Fruit fly (Drosophila melanogaster): ENCODE results near the gene CG31816.

DNA sequence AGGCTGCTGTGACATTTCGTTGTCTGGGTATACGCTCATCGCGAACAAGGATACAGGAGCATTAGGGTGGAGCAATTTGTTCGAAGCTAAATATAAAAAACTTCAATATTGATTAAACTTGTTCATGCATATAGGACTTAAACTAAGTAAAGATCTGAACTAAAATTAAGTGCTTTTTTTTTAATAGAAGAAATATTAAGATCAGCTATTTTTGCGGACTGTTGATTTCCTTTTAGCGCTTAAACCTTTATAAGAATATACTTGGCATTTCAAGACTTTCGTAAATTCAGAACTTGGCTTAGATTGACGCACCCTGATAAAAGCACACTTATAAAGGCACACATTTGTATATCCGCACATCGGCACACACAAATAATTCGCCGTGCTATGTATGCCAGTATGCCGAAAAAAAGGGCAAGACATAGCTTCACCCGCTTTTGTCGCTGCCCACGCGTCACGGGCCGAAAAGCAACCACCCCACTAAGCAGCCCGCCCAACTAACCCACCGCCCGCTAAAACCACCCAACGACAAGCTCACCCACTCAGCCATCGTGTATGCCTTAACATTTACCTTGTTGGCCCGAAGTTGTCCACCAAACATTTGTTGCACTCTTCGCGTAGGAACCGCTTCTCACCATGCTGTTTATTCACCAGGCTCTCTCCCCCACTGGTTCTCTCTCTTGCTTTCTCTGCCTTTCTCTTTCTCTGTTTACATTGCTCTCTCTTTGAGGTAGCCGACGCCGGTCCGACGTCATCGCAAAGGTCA is 5.5 kb downstream of the CG31816 start:
- TF ChIP-seq CG7045 (GFP tag; optimal IDR thresholded peaks at IDR 0.05) (peak; percentile 37), CG12768 (GFP tag; optimal IDR thresholded peaks at IDR 0.05) (peak; percentile 75), kay (GFP tag; ENCODE audit: borderline replicate concordance) (no peak), CG7101 (tag; optimal IDR thresholded peaks at IDR 0.05) (peak; percentile 55), CG1620 (GFP tag; optimal IDR thresholded peaks at IDR 0.05) (no peak)
